Fruit fly (Drosophila melanogaster): ENCODE results near the gene CCT2.

The CCT2 gene

dm6 chrX:9119671-9120364 is 30.5 kb downstream of the CCT2 start (continued):
- TF ChIP-seq CG9817 (tag; optimal IDR thresholded peaks at IDR 0.05) (no peak), CG8924 (tag; optimal IDR thresholded peaks at IDR 0.05) (peak; percentile 12), tap (tag; optimal IDR thresholded peaks at IDR 0.05) (no peak), CG8290 (GFP tag; optimal IDR thresholded peaks at IDR 0.05) (no peak), CG8290 (tag; optimal IDR thresholded peaks at IDR 0.05) (no peak), GATAe (GFP tag; conservative IDR thresholded peaks at IDR 0.05) (no peak), sd (tag; optimal IDR thresholded peaks at IDR 0.05) (no peak), CG13424 (tag; optimal IDR thresholded peaks at IDR 0.05) (peak; percentile 27), Atf-2 (GFP tag; optimal IDR thresholded peaks at IDR 0.05) (no peak), unpg (GFP tag; optimal IDR thresholded peaks at IDR 0.05) (no peak), CG8388 (GFP tag; optimal IDR thresholded peaks at IDR 0.05) (peak; percentile 20), Ssrp (tag; optimal IDR thresholded peaks at IDR 0.05) (peak; percentile 29), usp (GFP tag; optimal IDR thresholded peaks at IDR 0.05) (no peak), CG8281 (tag; optimal IDR thresholded peaks at IDR 0.05) (no peak), chm (GFP tag; IDR thresholded peaks at IDR 0.05) (no peak), Tbp (GFP tag; optimal IDR thresholded peaks at IDR 0.05) (no peak), pho (GFP tag; optimal IDR thresholded peaks at IDR 0.05) (no peak), otp (GFP tag; IDR thresholded peaks at IDR 0.05) (no peak), grn (GFP tag; optimal IDR thresholded peaks at IDR 0.05) (no peak), gcm2 (GFP tag; optimal IDR thresholded peaks at IDR 0.05) (no peak), BEAF-32 (GFP tag; optimal IDR thresholded peaks at IDR 0.05) (no peak), lilli (GFP tag; optimal IDR thresholded peaks at IDR 0.05) (peak; percentile 1), nerfin-1 (tag; optimal IDR thresholded peaks at IDR 0.05) (peak; percentile 15), da (GFP tag; optimal IDR thresholded peaks at IDR 0.05) (no peak), CG5245 (GFP tag; optimal IDR thresholded peaks at IDR 0.05) (no peak), CG1529 (GFP tag; optimal IDR thresholded peaks at IDR 0.05) (no peak), Sry-β (GFP tag; optimal IDR thresholded peaks at IDR 0.05) (no peak), mirr (GFP tag; optimal IDR thresholded peaks at IDR 0.05) (no peak), lola (GFP tag; optimal IDR thresholded peaks at IDR 0.05) (no peak), CG16863 (GFP tag; optimal IDR thresholded peaks at IDR 0.05) (peak; percentile 3), Dfd (GFP tag; optimal IDR thresholded peaks at IDR 0.05) (no peak), CG32772 (GFP tag; IDR thresholded peaks at IDR 0.05) (no peak), Nf-YA (GFP tag; IDR thresholded peaks at IDR 0.05) (no peak), CG2875 (GFP tag; optimal IDR thresholded peaks at IDR 0.05) (peak; percentile 4), H2.0 (GFP tag; IDR thresholded peaks at IDR 0.05) (no peak), Dref (GFP tag; IDR thresholded peaks at IDR 0.05) (no peak), CG6683 (GFP tag; optimal IDR thresholded peaks at IDR 0.05) (no peak), Chrac-16 (GFP tag; optimal IDR thresholded peaks at IDR 0.05) (peak; percentile 28), pnt (GFP tag; optimal IDR thresholded peaks at IDR 0.05) (no peak), CG13775 (GFP tag; optimal IDR thresholded peaks at IDR 0.05) (no peak), CG12071 (GFP tag; optimal IDR thresholded peaks at IDR 0.05) (no peak), Pdp1 (GFP tag; optimal IDR thresholded peaks at IDR 0.05) (no peak), CG14860 (GFP tag; IDR thresholded peaks at IDR 0.05; ENCODE audit: partially characterized antibody) (no peak), CG2678 (tag; optimal IDR thresholded peaks at IDR 0.05) (peak; percentile 62), CG17802 (tag; optimal IDR thresholded peaks at IDR 0.05) (no peak), CG12219 (GFP tag; optimal IDR thresholded peaks at IDR 0.05) (peak; percentile 16), CG4404 (GFP tag; IDR thresholded peaks at IDR 0.05) (no peak), CG10267 (tag; optimal IDR thresholded peaks at IDR 0.05) (peak; percentile 8), CG15479 (GFP tag; optimal IDR thresholded peaks at IDR 0.05) (no peak), CG17829 (tag; optimal IDR thresholded peaks at IDR 0.05) (no peak)
